Worm (Caenorhabditis elegans) whole organism, young adult: ENCODE data around the gene Y53G8AR.5.

Source experiments
- F23B12.7 ChIP-seq: sonication (generic microtip); optimal IDR thresholded peaks from 2 replicates; lab custom pipeline; 2017; ENCODE audit warnings: missing genetic modification characterization, mild to moderate bottlenecking, missing compliant biosample characterization, antibody characterized with exemption, moderate library complexity; ENCODE audit not compliant: insufficient read depth
- F39B2.1 ChIP-seq: fragments of 200-800 bp; sonication (Bioruptor generic); IDR thresholded peaks from 2 replicates; pipeline ENCODE4 v1.3.6; 2022; ENCODE audit warnings: missing genetic modification reagents, missing genetic modification characterization, missing compliant biosample characterization
- F49E8.2 ChIP-seq: sonication (generic microtip); optimal IDR thresholded peaks from 3 replicates; lab custom pipeline; 2017; ENCODE audit warnings: missing genetic modification characterization, mild to moderate bottlenecking, missing compliant biosample characterization, antibody characterized with exemption, moderate library complexity; ENCODE audit not compliant: insufficient read depth
- F55B11.4 ChIP-seq: sonication (generic microtip); optimal IDR thresholded peaks from 2 replicates; lab custom pipeline; 2016; ENCODE audit warnings: missing compliant biosample characterization, missing genetic modification characterization, borderline replicate concordance; ENCODE audit not compliant: insufficient read depth
- K12H6.12 ChIP-seq: fragments of 200-800 bp; sonication (Bioruptor generic); optimal IDR thresholded peaks from 2 replicates; lab custom pipeline; 2018; ENCODE audit warnings: mild to moderate bottlenecking, missing genetic modification characterization, missing compliant biosample characterization
- Y53F4B.3 ChIP-seq: fragments of 200-800 bp; sonication (Bioruptor generic); IDR thresholded peaks from 2 replicates; pipeline ENCODE4 v1.3.6; 2022; ENCODE audit warnings: missing genetic modification reagents, missing genetic modification characterization, missing compliant biosample characterization
- Y56A3A.18 ChIP-seq: fragments of 200-800 bp; sonication (Bioruptor generic); IDR thresholded peaks from 2 replicates; pipeline ENCODE4 v1.3.6; 2022; ENCODE audit warnings: missing genetic modification reagents, missing genetic modification characterization, missing compliant biosample characterization
- Y67H2A.10 ChIP-seq: fragments of 200-800 bp; sonication (Bioruptor generic); conservative IDR thresholded peaks from 2 replicates; pipeline ENCODE4 v1.3.6; 2022; ENCODE audit warnings: missing genetic modification reagents, missing genetic modification characterization, missing compliant biosample characterization
- ama-1 ChIP-seq, 3 experiments: fragments of 150-350 bp in 1 of 3; sonication (generic microtip) in 2 of 3; optimal IDR thresholded peaks; 2 replicates each; lab custom pipeline; 2014 to 2018; ENCODE audit warnings: missing biosample characterization in 2 of 3, missing genetic modification characterization in 2 of 3, missing genetic modification reagents in 2 of 3
- aptf-2 ChIP-seq: fragments of 200-800 bp; sonication (Bioruptor generic); conservative IDR thresholded peaks from 2 replicates; pipeline ENCODE4 v1.3.6; 2022; ENCODE audit warnings: missing genetic modification reagents, missing genetic modification characterization, missing compliant biosample characterization
- atf-7 ChIP-seq: sonication (generic microtip); optimal IDR thresholded peaks from 2 replicates; lab custom pipeline; 2017; ENCODE audit warnings: mild to moderate bottlenecking, missing genetic modification characterization, missing compliant biosample characterization
- bed-1 ChIP-seq: fragments of 200-800 bp; sonication (Bioruptor generic); IDR thresholded peaks from 2 replicates; pipeline ENCODE4 v1.3.6; 2022; ENCODE audit warnings: missing genetic modification reagents, missing genetic modification characterization, missing compliant biosample characterization
- bed-2 ChIP-seq: fragments of 200-800 bp; sonication (Bioruptor generic); IDR thresholded peaks from 2 replicates; pipeline ENCODE4 v1.3.6; 2022; ENCODE audit warnings: missing genetic modification reagents, missing genetic modification characterization, missing compliant biosample characterization
- ceh-100 ChIP-seq: fragments of 200-800 bp; sonication (Bioruptor generic); IDR thresholded peaks from 2 replicates; pipeline ENCODE4 v1.3.6; 2022; ENCODE audit warnings: missing genetic modification reagents, missing genetic modification characterization, missing compliant biosample characterization
- ceh-27 ChIP-seq: fragments of 200-800 bp; sonication (Bioruptor generic); optimal IDR thresholded peaks from 2 replicates; lab custom pipeline; 2018; ENCODE audit warnings: mild to moderate bottlenecking, missing genetic modification characterization, moderate library complexity, missing compliant biosample characterization
- ceh-58 ChIP-seq: fragments of 200-800 bp; sonication (Bioruptor generic); IDR thresholded peaks from 2 replicates; pipeline ENCODE4 v1.3.6; 2022; ENCODE audit warnings: missing genetic modification characterization, missing compliant biosample characterization
- dox-1 ChIP-seq: fragments of 200-800 bp; sonication (Bioruptor generic); IDR thresholded peaks from 2 replicates; pipeline ENCODE4 v1.3.6; 2022; ENCODE audit warnings: missing genetic modification reagents, missing genetic modification characterization, missing compliant biosample characterization
- hlh-26 ChIP-seq: fragments of 200-800 bp; sonication (Bioruptor generic); conservative IDR thresholded peaks from 2 replicates; pipeline ENCODE4 v1.3.6; 2022; ENCODE audit warnings: missing genetic modification reagents, missing genetic modification characterization, missing compliant biosample characterization
- hsf-1 ChIP-seq: fragments of 200-800 bp; sonication (Bioruptor generic); IDR thresholded peaks from 2 replicates; pipeline ENCODE4 v1.3.6; 2022; ENCODE audit warnings: missing genetic modification reagents, missing genetic modification characterization, missing compliant biosample characterization
- let-526 ChIP-seq: fragments of 200-800 bp; sonication (Bioruptor generic); IDR thresholded peaks from 2 replicates; pipeline ENCODE4 v1.3.6; 2022; ENCODE audit warnings: missing genetic modification reagents, missing genetic modification characterization, missing compliant biosample characterization
- lin-26 ChIP-seq: fragments of 200-800 bp; sonication (Bioruptor generic); IDR thresholded peaks from 2 replicates; pipeline ENCODE4 v1.3.6; 2022; ENCODE audit warnings: missing genetic modification reagents, missing genetic modification characterization, missing compliant biosample characterization
- madf-3 ChIP-seq: fragments of 200-800 bp; sonication (Bioruptor generic); IDR thresholded peaks from 2 replicates; pipeline ENCODE4 v1.3.6; 2022; ENCODE audit warnings: missing genetic modification reagents, missing genetic modification characterization, missing compliant biosample characterization
- nfya-1 ChIP-seq: sonication (generic microtip); optimal IDR thresholded peaks from 2 replicates; lab custom pipeline; 2017; ENCODE audit warnings: antibody characterized with exemption, missing compliant biosample characterization, missing genetic modification characterization, borderline replicate concordance; ENCODE audit not compliant: insufficient read depth
- nhr-120 ChIP-seq: fragments of 200-800 bp; sonication (Bioruptor generic); IDR thresholded peaks from 2 replicates; pipeline ENCODE4 v1.3.6; 2022; ENCODE audit warnings: missing genetic modification characterization, missing compliant biosample characterization
- rcor-1 ChIP-seq: fragments of 200-800 bp; sonication (Bioruptor generic); IDR thresholded peaks from 2 replicates; pipeline ENCODE4 v1.3.6; 2022; ENCODE audit warnings: missing genetic modification reagents, missing genetic modification characterization, missing compliant biosample characterization
- somi-1 ChIP-seq: fragments of 200-800 bp; sonication (Bioruptor generic); optimal IDR thresholded peaks from 2 replicates; lab custom pipeline; 2018; ENCODE audit warnings: mild to moderate bottlenecking, missing genetic modification characterization, missing compliant biosample characterization
- xnd-1 ChIP-seq: sonication (generic microtip); optimal IDR thresholded peaks from 2 replicates; lab custom pipeline; 2016; ENCODE audit warnings: missing genotype, missing genetic modification reagents, missing genetic modification characterization, missing compliant biosample characterization
- zim-3 ChIP-seq: sonication (generic microtip); optimal IDR thresholded peaks from 2 replicates; lab custom pipeline; 2017; ENCODE audit warnings: mild to moderate bottlenecking, missing genetic modification characterization, moderate library complexity, missing compliant biosample characterization
- ztf-28 ChIP-seq: fragments of 200-800 bp; sonication (Bioruptor generic); IDR thresholded peaks from 2 replicates; pipeline ENCODE4 v1.3.6; 2022; ENCODE audit warnings: missing genetic modification reagents, missing genetic modification characterization, missing compliant biosample characterization
- ztf-3 ChIP-seq: fragments of 200-800 bp; sonication (Bioruptor generic); optimal IDR thresholded peaks from 2 replicates; lab custom pipeline; 2018; ENCODE audit warnings: mild to moderate bottlenecking, missing genetic modification characterization, missing compliant biosample characterization
- ztf-6 ChIP-seq: fragments of 200-800 bp; sonication (Bioruptor generic); IDR thresholded peaks from 2 replicates; pipeline ENCODE4 v1.3.6; 2022; ENCODE audit warnings: missing genetic modification reagents, missing genetic modification characterization, missing compliant biosample characterization

Y53G8AR.5 gene

ce11 chrIII:3349061-3349460 is 51.8 kb downstream of the Y53G8AR.5 start:
- no peak for TF ChIP-seq rcor-1 (GFP tag; lab: Robert Waterston, UW)
- TF ChIP-seq bed-1 (GFP tag; lab: Robert Waterston, UW), result no peak
- TF ChIP-seq hsf-1 (GFP tag; lab: Robert Waterston, UW), result no peak
- no peak for TF ChIP-seq ztf-6
- TF ChIP-seq ceh-100, result no peak
- TF ChIP-seq ama-1 (optimal IDR thresholded peaks at IDR 0.05; lab: Kevin White, UChicago), result no peak
- no peak for TF ChIP-seq ama-1 (GFP tag; optimal IDR thresholded peaks at IDR 0.05; lab: Kevin White, UChicago)
- no peak for TF ChIP-seq F23B12.7
- TF ChIP-seq Y56A3A.18 (GFP tag; lab: Robert Waterston, UW), result no peak
- no peak for TF ChIP-seq lin-26 (GFP tag; lab: Robert Waterston, UW)
- no peak for TF ChIP-seq ceh-27 (GFP tag; lab: Kevin White, UChicago)
- TF ChIP-seq hlh-26, result no peak
- no peak for TF ChIP-seq bed-2 (GFP tag; lab: Robert Waterston, UW)
- no peak for TF ChIP-seq ztf-3
- TF ChIP-seq Y67H2A.10 (GFP tag; lab: Robert Waterston, UW), result no peak
- TF ChIP-seq nhr-120 (GFP tag; lab: Robert Waterston, UW), result no peak
- no peak for TF ChIP-seq let-526 (GFP tag; lab: Robert Waterston, UW)
- TF ChIP-seq F55B11.4 (tag; lab: Kevin White, UChicago), result no peak
- no peak for TF ChIP-seq F39B2.1

- no peak for TF ChIP-seq ztf-28 (GFP tag; lab: Robert Waterston, UW)
- no peak for TF ChIP-seq nfya-1 (tag; lab: Kevin White, UChicago)
- TF ChIP-seq F49E8.2, result no peak
- no peak for TF ChIP-seq ceh-58 (GFP tag; lab: Robert Waterston, UW)
- TF ChIP-seq xnd-1 (tag; lab: Kevin White, UChicago), result no peak
- no peak for TF ChIP-seq zim-3
- TF ChIP-seq, all 124 proteins: peak for 0
Observed at ce11 chrIII:3351091-3351490, 53.8 kb downstream of the Y53G8AR.5 start.

ce11 chrIII:3351672-3352071 is 54.4 kb downstream of the Y53G8AR.5 start:
- TF ChIP-seq K12H6.12 (tag; lab: Kevin White, UChicago) (no peak), Y53F4B.3 (GFP tag; lab: Robert Waterston, UW) (no peak), madf-3 (GFP tag; lab: Robert Waterston, UW) (no peak), dox-1 (GFP tag; lab: Robert Waterston, UW) (no peak), aptf-2 (GFP tag; lab: Robert Waterston, UW) (no peak), atf-7 (tag; lab: Kevin White, UChicago) (no peak), somi-1 (GFP tag; lab: Kevin White, UChicago) (no peak)
